Worm (Caenorhabditis elegans) whole organism, L2 larva: ENCODE results near the gene pqn-75.

Experiments
- ama-1 ChIP-seq: fragments of 150-350 bp; optimal IDR thresholded peaks from 2 replicates; lab custom pipeline; 2018; ENCODE audit warnings: inconsistent platforms
- ceh-82 ChIP-seq: fragments of 150-350 bp; optimal IDR thresholded peaks from 2 replicates; lab custom pipeline; 2014; ENCODE audit warnings: missing biosample characterization, missing genetic modification characterization
- dmd-4 ChIP-seq: sonication (generic microtip); optimal IDR thresholded peaks from 2 replicates; lab custom pipeline; 2017; ENCODE audit warnings: missing biosample characterization, missing genetic modification characterization
- fos-1 ChIP-seq: fragments of 150-350 bp; optimal IDR thresholded peaks from 2 replicates; lab custom pipeline; 2014; ENCODE audit warnings: missing biosample characterization, missing genetic modification characterization
- lin-11 ChIP-seq: fragments of 150-350 bp; sonication (generic microtip); optimal IDR thresholded peaks from 2 replicates; lab custom pipeline; 2014; ENCODE audit warnings: missing biosample characterization, missing genetic modification characterization, inconsistent platforms, mixed read lengths
- lsy-2 ChIP-seq, 2 experiments: fragments of 150-350 bp in 1 of 2; sonication (generic microtip) in 1 of 2; optimal IDR thresholded peaks; 2 replicates each; lab custom pipeline; 2014 to 2017; ENCODE audit warnings: missing biosample characterization in 2 of 2, missing genetic modification characterization in 2 of 2
- mdl-1 ChIP-seq, 2 experiments: fragments of 150-350 bp in 1 of 2; sonication (generic microtip) in 1 of 2; optimal IDR thresholded peaks; 2 replicates each; lab custom pipeline; 2017; ENCODE audit warnings: missing biosample characterization in 2 of 2, missing genetic modification characterization in 2 of 2
- snpc-4 ChIP-seq: fragments of 150-350 bp; optimal IDR thresholded peaks from 2 replicates; lab custom pipeline; 2014; ENCODE audit warnings: missing biosample characterization, missing genetic modification characterization
- unc-39 ChIP-seq: fragments of 150-350 bp; optimal IDR thresholded peaks from 2 replicates; lab custom pipeline; 2014; ENCODE audit warnings: missing biosample characterization, missing genetic modification characterization
- unc-62 ChIP-seq: fragments of 150-350 bp; optimal IDR thresholded peaks from 2 replicates; lab custom pipeline; 2014; ENCODE audit warnings: missing biosample characterization, missing genetic modification reagents, missing genetic modification characterization
- zag-1 ChIP-seq: fragments of 150-350 bp; optimal IDR thresholded peaks from 2 replicates; lab custom pipeline; 2014; ENCODE audit warnings: missing biosample characterization, missing genetic modification characterization
- ztf-11 ChIP-seq: sonication (generic microtip); optimal IDR thresholded peaks from 2 replicates; lab custom pipeline; 2017; ENCODE audit warnings: missing biosample characterization, missing genetic modification characterization

DNA sequence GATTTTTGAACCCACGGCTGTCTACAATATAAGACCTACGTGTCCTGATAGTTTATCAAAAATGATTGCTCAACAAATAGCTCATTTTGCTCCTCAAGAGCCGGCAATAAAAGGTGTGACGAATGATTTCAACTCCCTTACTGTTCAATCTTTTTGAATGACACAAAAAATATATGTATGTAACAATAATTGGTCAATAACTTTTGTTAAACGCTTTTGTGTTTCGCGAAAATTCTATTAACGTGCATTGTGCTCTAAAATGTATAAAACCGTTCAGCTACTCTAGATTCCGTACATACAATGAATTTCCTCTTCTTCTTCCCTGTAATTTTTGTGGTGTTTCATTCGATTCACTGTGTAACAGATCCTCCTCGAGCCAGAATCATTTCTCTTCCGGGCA, 7.4 kb downstream of the pqn-75 start, which contains the start of gene C35B1.4:
- TF ChIP-seq unc-39 (no peak), dmd-4 (tag; lab: Kevin White, UChicago) (no peak), ama-1 (lab: Kevin White, UChicago) (no peak), unc-62 (GFP tag; lab: Kevin White, UChicago) (no peak), snpc-4 (tag; lab: Kevin White, UChicago) (no peak), ceh-82 (tag; lab: Kevin White, UChicago) (no peak), ztf-11 (tag; lab: Kevin White, UChicago) (no peak), fos-1 (tag; lab: Kevin White, UChicago) (no peak), mdl-1 (tag; optimal IDR thresholded peaks at IDR 0.05; lab: Kevin White, UChicago) (no peak), zag-1 (tag; lab: Kevin White, UChicago) (no peak), lin-11 (no peak), lsy-2 (tag; optimal IDR thresholded peaks at IDR 0.05; lab: Kevin White, UChicago) (no peak)
